Fruit fly (Drosophila melanogaster): ENCODE measurements around the gene CG15544.

The CG15544 gene

DNA sequence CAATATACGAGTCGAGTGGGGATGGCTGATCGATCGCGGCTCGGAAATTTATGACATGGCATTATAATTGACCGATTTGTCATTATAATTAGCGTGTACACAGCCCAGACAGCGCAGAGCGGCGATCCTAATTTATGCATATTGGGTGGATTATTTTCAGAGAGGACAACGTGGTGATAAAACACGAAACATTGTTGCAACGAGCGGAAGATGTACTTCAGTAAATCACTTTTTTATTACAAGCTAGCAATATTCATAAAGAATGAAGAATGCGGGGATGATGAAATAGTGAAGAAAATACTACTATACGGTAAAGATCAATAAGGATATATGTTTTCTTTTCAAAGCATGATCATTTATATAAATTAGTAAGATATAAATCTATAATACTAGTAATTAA, 16.8 kb downstream of the CG15544 start (continued):
- TF ChIP-seq Deaf1 (tag; optimal IDR thresholded peaks at IDR 0.05) (no peak), CG17829 (tag; optimal IDR thresholded peaks at IDR 0.05) (no peak), CG5953 (GFP tag; IDR thresholded peaks at IDR 0.05) (no peak)

DNA sequence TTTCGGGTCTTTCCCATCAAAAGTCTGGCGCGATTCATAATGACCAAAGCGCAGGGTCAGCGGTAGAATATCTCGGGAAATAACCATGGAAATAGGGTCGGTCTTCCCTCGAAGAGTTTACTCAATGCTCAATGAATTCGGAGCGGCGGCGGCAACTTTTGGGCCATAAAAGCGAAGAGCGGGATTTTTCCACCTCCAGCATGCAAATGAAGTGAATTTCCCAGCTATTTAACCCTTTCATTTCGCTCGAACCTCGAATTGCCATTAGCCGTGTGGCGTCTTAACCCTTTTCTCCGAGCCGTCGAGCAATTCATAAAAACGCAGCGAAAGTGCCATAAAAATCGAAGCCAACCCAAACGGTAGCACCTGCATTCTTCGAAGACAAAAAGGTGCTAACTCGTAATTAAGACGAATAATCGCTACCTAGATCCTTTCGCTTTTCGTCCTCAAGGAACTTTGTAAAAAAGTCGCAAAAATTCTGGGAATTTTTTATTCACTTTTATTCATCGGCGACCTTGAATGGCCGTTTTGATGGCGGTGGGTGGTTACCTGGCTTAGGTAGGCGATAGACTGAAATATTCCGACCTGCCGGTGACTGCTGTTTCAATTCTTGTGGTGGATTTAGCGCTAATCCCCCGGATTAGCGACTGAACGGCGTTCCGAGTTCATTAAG, 22.0 kb downstream of the CG15544 start:
- TF ChIP-seq Ets65A (GFP tag) (peak; percentile 78), Fer2 (tag; optimal IDR thresholded peaks at IDR 0.05) (no peak), sc (optimal IDR thresholded peaks at IDR 0.05) (no peak), sc (GFP tag; optimal IDR thresholded peaks at IDR 0.05) (no peak), Aef1 (GFP tag; IDR thresholded peaks at IDR 0.05) (no peak), aop (GFP tag; IDR thresholded peaks at IDR 0.05) (no peak), knrl (GFP tag; IDR thresholded peaks at IDR 0.05; ENCODE audit: partially characterized antibody) (no peak), dpn (GFP tag; optimal IDR thresholded peaks at IDR 0.05) (no peak), CG11723 (GFP tag; optimal IDR thresholded peaks at IDR 0.05) (no peak), Kr (GFP tag; optimal IDR thresholded peaks at IDR 0.05) (peak; percentile 52), CG18619 (GFP tag; optimal IDR thresholded peaks at IDR 0.05) (no peak), sna (GFP tag; IDR thresholded peaks at IDR 0.05; ENCODE audit: partially characterized antibody) (no peak), CG4328 (GFP tag; optimal IDR thresholded peaks at IDR 0.05) (no peak), gem (tag; optimal IDR thresholded peaks at IDR 0.05) (no peak), CG4424 (GFP tag; optimal IDR thresholded peaks at IDR 0.05) (no peak), cato (GFP tag; optimal IDR thresholded peaks at IDR 0.05; ENCODE audit: borderline replicate concordance) (no peak), D (optimal IDR thresholded peaks at IDR 0.05) (peak; percentile 12), D (GFP tag; optimal IDR thresholded peaks at IDR 0.05) (no peak), CG17829 (tag; optimal IDR thresholded peaks at IDR 0.05) (no peak), Rfx (GFP tag; IDR thresholded peaks at IDR 0.05) (no peak), cad (GFP tag; optimal IDR thresholded peaks at IDR 0.05) (peak; percentile 89), pb (GFP tag; optimal IDR thresholded peaks at IDR 0.05) (no peak), CG9797 (GFP tag; optimal IDR thresholded peaks at IDR 0.05) (no peak), zen (tag; optimal IDR thresholded peaks at IDR 0.05) (peak; percentile 76), CG2678 (tag; optimal IDR thresholded peaks at IDR 0.05) (no peak), tll (GFP tag; optimal IDR thresholded peaks at IDR 0.05) (peak in 1 of 2 experiments; percentile 100), sim (GFP tag; IDR thresholded peaks at IDR 0.05) (no peak), PHDP (tag; optimal IDR thresholded peaks at IDR 0.05) (no peak)

DNA sequence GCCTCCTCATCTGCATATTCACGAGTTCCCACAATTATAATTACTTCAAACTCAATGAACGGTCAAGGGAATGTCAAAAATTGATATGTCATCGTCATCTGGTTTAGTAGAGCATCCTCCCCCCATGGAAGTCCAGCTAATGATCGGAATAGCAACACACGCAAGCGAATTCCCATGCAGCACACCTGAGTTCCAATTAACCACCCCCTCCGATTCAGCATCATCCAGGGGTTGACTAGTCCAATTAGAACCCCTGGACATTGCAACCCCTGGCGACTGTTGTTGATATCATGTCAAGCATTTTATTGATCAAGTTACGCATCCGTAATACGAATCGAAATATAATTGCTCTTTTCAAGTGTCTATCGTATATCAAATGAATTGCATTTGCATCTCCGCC, 22.8 kb downstream of the CG15544 start:
- TF ChIP-seq insv (GFP tag; optimal IDR thresholded peaks at IDR 0.05) (peak in 1 of 2 experiments; percentile 50), Lim3 (GFP tag; IDR thresholded peaks at IDR 0.05) (no peak), nerfin-1 (tag; optimal IDR thresholded peaks at IDR 0.05) (peak; percentile 94)

DNA sequence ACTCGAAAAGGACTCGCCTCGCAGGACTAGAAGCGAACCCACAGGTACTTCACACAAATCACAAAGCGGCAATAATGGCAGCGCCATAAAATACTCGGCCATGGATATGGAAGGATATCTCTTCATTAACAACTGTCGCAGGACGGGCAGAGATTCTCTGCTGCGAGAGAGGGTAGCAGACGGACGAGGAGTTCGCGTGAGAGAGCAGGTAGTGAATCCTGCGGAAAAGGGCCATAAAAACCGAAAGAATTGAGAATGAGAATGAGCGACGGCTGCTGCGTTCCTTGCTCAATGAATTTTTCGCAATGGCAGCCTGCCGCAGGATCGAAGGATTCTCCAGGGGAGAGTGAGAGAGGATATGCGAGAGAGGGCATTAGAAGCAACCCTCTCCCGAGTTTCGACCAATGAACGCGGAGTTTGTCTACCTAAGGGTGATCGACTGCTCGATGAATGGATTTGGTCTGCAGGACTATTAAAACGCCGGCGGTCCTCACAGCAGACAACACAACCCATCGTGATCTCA, 24.3 kb downstream of the CG15544 start, which contains the start of gene tll:
Gene tll, plus strand, starts transcription at position 473 of the 523 bp plus-strand sequence.
- TF ChIP-seq kah (GFP tag; optimal IDR thresholded peaks at IDR 0.05): no peak
- no peak for TF ChIP-seq unc-4 (GFP tag; IDR thresholded peaks at IDR 0.05; ENCODE audit: partially characterized antibody)
- TF ChIP-seq Xbp1 (GFP tag; optimal IDR thresholded peaks at IDR 0.05): no peak
- no peak for TF ChIP-seq CG7556 (GFP tag; optimal IDR thresholded peaks at IDR 0.05)
- TF ChIP-seq Trl (optimal IDR thresholded peaks at IDR 0.05): peak in 1 of 2 experiments; percentile 68
- TF ChIP-seq Trl (GFP tag; optimal IDR thresholded peaks at IDR 0.05): no peak
- no peak for TF ChIP-seq aop (GFP tag; IDR thresholded peaks at IDR 0.05)
- TF ChIP-seq HLHmδ (GFP tag; optimal IDR thresholded peaks at IDR 0.05): no peak
- TF ChIP-seq Hr39 (optimal IDR thresholded peaks at IDR 0.05): no peak
- TF ChIP-seq tll (GFP tag; optimal IDR thresholded peaks at IDR 0.05): peak in 1 of 2 experiments; percentile 96
- TF ChIP-seq CG1832 (GFP tag; optimal IDR thresholded peaks at IDR 0.05): peak; percentile 58
- TF ChIP-seq Mrtf (GFP tag; IDR thresholded peaks at IDR 0.05): no peak
- TF ChIP-seq CG10959 (GFP tag; IDR thresholded peaks at IDR 0.05): no peak
- TF ChIP-seq pros (GFP tag; optimal IDR thresholded peaks at IDR 0.05): peak; percentile 94
- TF ChIP-seq CG32532 (GFP tag; IDR thresholded peaks at IDR 0.05): no peak
- TF ChIP-seq CG16779 (GFP tag; IDR thresholded peaks at IDR 0.05): no peak
- TF ChIP-seq CG13123 (GFP tag; optimal IDR thresholded peaks at IDR 0.05): no peak

Measured in whole organism, embryonic.